Worm (Caenorhabditis elegans) whole organism, L2 larva: ENCODE results near the gene Y42G9A.3.

Experiments used
- C34F6.9 ChIP-seq: fragments of 150-350 bp; optimal IDR thresholded peaks from 2 replicates; lab custom pipeline; 2014; ENCODE audit warnings: missing biosample characterization, missing genetic modification characterization
- R02D3.7 ChIP-seq: fragments of 150-350 bp; optimal IDR thresholded peaks from 2 replicates; lab custom pipeline; 2014; ENCODE audit warnings: missing biosample characterization, missing genetic modification characterization
- nhr-11 ChIP-seq: fragments of 150-350 bp; optimal IDR thresholded peaks from 2 replicates; lab custom pipeline; 2014; ENCODE audit warnings: missing biosample characterization, missing genetic modification characterization
- nhr-12 ChIP-seq: fragments of 150-350 bp; optimal IDR thresholded peaks from 2 replicates; lab custom pipeline; 2014; ENCODE audit warnings: missing biosample characterization, missing genetic modification characterization
- nhr-23 ChIP-seq: fragments of 150-350 bp; optimal IDR thresholded peaks from 2 replicates; lab custom pipeline; 2014; ENCODE audit warnings: missing biosample characterization, missing genetic modification reagents, missing genetic modification characterization
- nhr-25 ChIP-seq: fragments of 150-350 bp; sonication (generic microtip); optimal IDR thresholded peaks from 3 replicates; lab custom pipeline; 2014; ENCODE audit warnings: missing biosample characterization, missing genetic modification characterization
- snpc-4 ChIP-seq: fragments of 150-350 bp; optimal IDR thresholded peaks from 2 replicates; lab custom pipeline; 2014; ENCODE audit warnings: missing biosample characterization, missing genetic modification characterization
- zag-1 ChIP-seq: fragments of 150-350 bp; optimal IDR thresholded peaks from 2 replicates; lab custom pipeline; 2014; ENCODE audit warnings: missing biosample characterization, missing genetic modification characterization
- ztf-11 ChIP-seq: sonication (generic microtip); optimal IDR thresholded peaks from 2 replicates; lab custom pipeline; 2017; ENCODE audit warnings: missing biosample characterization, missing genetic modification characterization

DNA sequence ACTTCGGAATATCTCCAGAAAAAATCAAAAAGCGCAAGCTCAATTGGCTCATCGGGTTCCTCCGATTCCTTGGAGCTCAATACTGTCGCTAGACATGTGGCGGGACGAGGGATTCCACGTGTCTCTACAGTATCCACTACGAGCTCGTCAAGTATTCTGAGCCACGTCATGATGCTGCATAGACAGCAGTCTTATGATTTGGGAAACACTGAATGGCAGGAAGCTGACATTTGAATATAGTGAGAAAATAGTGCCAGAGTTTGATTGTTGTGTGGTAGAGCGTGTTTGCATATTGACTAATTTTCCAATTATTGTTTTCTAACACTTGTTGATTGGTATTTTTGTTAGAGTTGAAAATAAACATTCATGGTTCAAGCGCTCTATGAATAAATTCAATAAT is 17.3 kb downstream of the Y42G9A.3 start:
- TF ChIP-seq C34F6.9 (no peak), R02D3.7 (tag; lab: Kevin White, UChicago) (no peak), zag-1 (no peak), snpc-4 (no peak), nhr-12 (tag; lab: Kevin White, UChicago) (no peak), nhr-25 (tag; lab: Kevin White, UChicago) (no peak), ztf-11 (tag; lab: Kevin White, UChicago) (no peak), nhr-11 (tag; lab: Kevin White, UChicago) (no peak), nhr-23 (tag; lab: Kevin White, UChicago) (no peak)
